Worm (Caenorhabditis elegans): ENCODE measurements around the gene Y38H6C.25.

The Y38H6C.25 gene

ce11 chrV:20499642-20500041, 19.4 kb upstream of the Y38H6C.25 start:
- TF ChIP-seq ceh-40 (GFP tag; IDR thresholded peaks at IDR 0.05) (no peak), T26A5.8 (tag; optimal IDR thresholded peaks at IDR 0.05) (no peak), Y67H2A.10 (GFP tag; conservative IDR thresholded peaks at IDR 0.05) (no peak), aptf-2 (GFP tag; conservative IDR thresholded peaks at IDR 0.05) (no peak), B0261.1 (tag; optimal IDR thresholded peaks at IDR 0.05) (no peak), ekl-4 (GFP tag; IDR thresholded peaks at IDR 0.05) (no peak), F37B4.10 (GFP tag; IDR thresholded peaks at IDR 0.05) (no peak), nfya-1 (tag; optimal IDR thresholded peaks at IDR 0.05; ENCODE audit: borderline replicate concordance, insufficient read depth) (no peak), egl-18 (GFP tag; IDR thresholded peaks at IDR 0.05) (no peak), pbrm-1 (GFP tag; IDR thresholded peaks at IDR 0.05) (no peak), B0035.1 (tag; optimal IDR thresholded peaks at IDR 0.05) (no peak), let-607 (tag; optimal IDR thresholded peaks at IDR 0.05) (peak in 1 of 2 experiments; percentile 12), repo-1 (tag; optimal IDR thresholded peaks at IDR 0.05) (no peak), hlh-12 (tag; optimal IDR thresholded peaks at IDR 0.05) (no peak), nhr-80 (tag; optimal IDR thresholded peaks at IDR 0.05) (peak; percentile 23)

ce11 chrV:20500405-20500804, 18.6 kb upstream of the Y38H6C.25 start, which contains the start of gene dct-14:
Gene dct-14 (minus strand): TSS chrV:20500505.
- no peak for TF ChIP-seq K11D2.4 (GFP tag; IDR thresholded peaks at IDR 0.05)
- TF ChIP-seq ceh-27 (GFP tag; optimal IDR thresholded peaks at IDR 0.05) = no peak
- TF ChIP-seq tbp1 (GFP tag; optimal IDR thresholded peaks at IDR 0.05) = no peak
- no peak for TF ChIP-seq F39B2.1 (GFP tag; IDR thresholded peaks at IDR 0.05)
- no peak for TF ChIP-seq lsy-27 (tag; optimal IDR thresholded peaks at IDR 0.05; ENCODE audit: borderline replicate concordance, insufficient read depth)
- no peak for TF ChIP-seq sdz-38 (tag; optimal IDR thresholded peaks at IDR 0.05)
- TF ChIP-seq mcd-1 (GFP tag; IDR thresholded peaks at IDR 0.05) = no peak
- no peak for TF ChIP-seq ama-1 (optimal IDR thresholded peaks at IDR 0.05)
- no peak for TF ChIP-seq ama-1 (GFP tag; optimal IDR thresholded peaks at IDR 0.05)
- TF ChIP-seq K12H6.12 (tag; optimal IDR thresholded peaks at IDR 0.05) = no peak
- TF ChIP-seq sea-2 (GFP tag; IDR thresholded peaks at IDR 0.05) = no peak
- TF ChIP-seq F57A8.1 (GFP tag; optimal IDR thresholded peaks at IDR 0.05) = no peak
- TF ChIP-seq let-526 (GFP tag; IDR thresholded peaks at IDR 0.05) = no peak
- no peak for TF ChIP-seq bed-1 (GFP tag; IDR thresholded peaks at IDR 0.05)
- TF ChIP-seq nhr-179 (tag; optimal IDR thresholded peaks at IDR 0.05) = no peak
- no peak for TF ChIP-seq F57C9.4 (tag; optimal IDR thresholded peaks at IDR 0.05)
- no peak for TF ChIP-seq lin-40 (tag; optimal IDR thresholded peaks at IDR 0.05)

- TF ChIP-seq mes-4 (tag; optimal IDR thresholded peaks at IDR 0.05) (no peak), ceh-58 (GFP tag; IDR thresholded peaks at IDR 0.05) (no peak), madf-10 (tag; optimal IDR thresholded peaks at IDR 0.05) (no peak)
These were observed 14.0 kb upstream of the Y38H6C.25 start, which contains the start of gene Y38H6C.4 for ce11 chrV:20504997-20505396. Gene Y38H6C.4 (minus strand): TSS chrV:20505097.

ce11 chrV:20506542-20506941, 12.5 kb upstream of the Y38H6C.25 start:
- TF ChIP-seq chd-7 (tag; optimal IDR thresholded peaks at IDR 0.05) (no peak), zfh-2 (GFP tag; conservative IDR thresholded peaks at IDR 0.05) (peak; percentile 67; the same call in 1 of the 2 replicates), egrh-3 (GFP tag; IDR thresholded peaks at IDR 0.05) (peak; percentile 21; the same call in 1 of the 2 replicates), F49E8.2 (tag; optimal IDR thresholded peaks at IDR 0.05; ENCODE audit: insufficient read depth) (no peak)

Data from whole organism, young adult.